Worm (Caenorhabditis elegans) whole organism, late embryonic: ENCODE measurements around the gene K07F5.8.

Experiments used
- C08G9.2 ChIP-seq: sonication (generic microtip); optimal IDR thresholded peaks from 2 replicates; lab custom pipeline; 2016; ENCODE audit warnings: mild to moderate bottlenecking, missing genetic modification characterization, moderate library complexity, missing compliant biosample characterization
- ahr-1 ChIP-seq: sonication (generic microtip); optimal IDR thresholded peaks from 2 replicates; lab custom pipeline; 2016; ENCODE audit warnings: missing genetic modification characterization, missing compliant biosample characterization
- ceh-22 ChIP-seq: sonication (generic microtip); optimal IDR thresholded peaks from 2 replicates; lab custom pipeline; 2017; ENCODE audit warnings: missing biosample characterization, missing genetic modification characterization
- ceh-24 ChIP-seq: sonication (generic microtip); optimal IDR thresholded peaks from 2 replicates; lab custom pipeline; 2016; ENCODE audit warnings: mild to moderate bottlenecking, missing genetic modification characterization, missing compliant biosample characterization
- ceh-30 ChIP-seq: fragments of 150-350 bp; optimal IDR thresholded peaks from 2 replicates; lab custom pipeline; 2014; ENCODE audit warnings: missing biosample characterization, missing genetic modification characterization
- ceh-31 ChIP-seq: sonication (generic microtip); optimal IDR thresholded peaks from 2 replicates; lab custom pipeline; 2016; ENCODE audit warnings: missing genetic modification characterization, missing compliant biosample characterization
- ceh-45 ChIP-seq: fragments of 200-800 bp; sonication (Bioruptor generic); IDR thresholded peaks from 2 replicates; pipeline ENCODE4 v1.3.6; 2022; ENCODE audit warnings: missing genetic modification reagents, missing genetic modification characterization, missing compliant biosample characterization
- ceh-48 ChIP-seq: sonication (generic microtip); optimal IDR thresholded peaks from 2 replicates; lab custom pipeline; 2016; ENCODE audit warnings: missing genetic modification characterization, inconsistent platforms, missing compliant biosample characterization
- che-1 ChIP-seq: sonication (generic microtip); optimal IDR thresholded peaks from 2 replicates; lab custom pipeline; 2016; ENCODE audit warnings: mild to moderate bottlenecking, missing genetic modification characterization, missing compliant biosample characterization
- dmd-4 ChIP-seq: sonication (generic microtip); optimal IDR thresholded peaks from 2 replicates; lab custom pipeline; 2016; ENCODE audit warnings: borderline replicate concordance, missing genetic modification characterization, missing compliant biosample characterization
- elt-2 ChIP-seq: sonication (generic microtip); optimal IDR thresholded peaks from 2 replicates; lab custom pipeline; 2016; ENCODE audit warnings: missing genetic modification reagents, missing genetic modification characterization, missing compliant biosample characterization
- ets-4 ChIP-seq: sonication (generic microtip); optimal IDR thresholded peaks from 2 replicates; lab custom pipeline; 2016; ENCODE audit warnings: missing genetic modification characterization, missing compliant biosample characterization
- fkh-6 ChIP-seq: sonication (generic microtip); optimal IDR thresholded peaks from 2 replicates; lab custom pipeline; 2016; ENCODE audit warnings: missing genetic modification characterization, missing compliant biosample characterization
- gmeb-2 ChIP-seq: sonication (generic microtip); optimal IDR thresholded peaks from 2 replicates; lab custom pipeline; 2016; ENCODE audit warnings: missing genetic modification characterization, inconsistent platforms, missing compliant biosample characterization
- hlh-15 ChIP-seq: sonication (generic microtip); optimal IDR thresholded peaks from 2 replicates; lab custom pipeline; 2016; ENCODE audit warnings: missing genetic modification characterization, missing compliant biosample characterization
- hlh-30 ChIP-seq: sonication (generic microtip); optimal IDR thresholded peaks from 2 replicates; lab custom pipeline; 2017; ENCODE audit warnings: antibody characterized with exemption, missing genetic modification characterization, missing compliant biosample characterization; ENCODE audit not compliant: insufficient read depth
- lim-6 ChIP-seq: sonication (generic microtip); optimal IDR thresholded peaks from 2 replicates; lab custom pipeline; 2016; ENCODE audit warnings: missing genetic modification characterization, missing compliant biosample characterization
- madf-2 ChIP-seq: sonication (generic microtip); optimal IDR thresholded peaks from 2 replicates; lab custom pipeline; 2017; ENCODE audit warnings: missing genetic modification characterization, missing compliant biosample characterization
- nhr-11 ChIP-seq: fragments of 150-350 bp; optimal IDR thresholded peaks from 2 replicates; lab custom pipeline; 2014; ENCODE audit warnings: missing biosample characterization, missing genetic modification characterization
- nhr-232 ChIP-seq: sonication (generic microtip); optimal IDR thresholded peaks from 2 replicates; lab custom pipeline; 2016; ENCODE audit warnings: missing genetic modification characterization, missing compliant biosample characterization
- npax-4 ChIP-seq: sonication (generic microtip); optimal IDR thresholded peaks from 2 replicates; lab custom pipeline; 2016; ENCODE audit warnings: missing genetic modification characterization, missing compliant biosample characterization
- odd-2 ChIP-seq: sonication (generic microtip); optimal IDR thresholded peaks from 2 replicates; lab custom pipeline; 2017; ENCODE audit warnings: antibody characterized with exemption, mild to moderate bottlenecking, missing genetic modification characterization, missing compliant biosample characterization
- pag-3 ChIP-seq: sonication (generic microtip); optimal IDR thresholded peaks from 2 replicates; lab custom pipeline; 2016; ENCODE audit warnings: missing compliant biosample characterization, missing genetic modification characterization, borderline replicate concordance
- pat-9 ChIP-seq: fragments of 200-800 bp; sonication (Bioruptor generic); optimal IDR thresholded peaks from 2 replicates; lab custom pipeline; 2018; ENCODE audit warnings: mild to moderate bottlenecking, missing genetic modification characterization, moderate library complexity, missing compliant biosample characterization
- pax-1 ChIP-seq: fragments of 150-350 bp; optimal IDR thresholded peaks from 2 replicates; lab custom pipeline; 2014; ENCODE audit warnings: missing biosample characterization, missing genetic modification characterization
- pha-4 ChIP-seq: fragments of 150-350 bp; optimal IDR thresholded peaks from 2 replicates; lab custom pipeline; 2018; ENCODE audit warnings: missing biosample characterization, missing genetic modification reagents, missing genetic modification characterization
- pros-1 ChIP-seq: fragments of 150-350 bp; optimal IDR thresholded peaks from 2 replicates; lab custom pipeline; 2014; ENCODE audit warnings: missing biosample characterization, missing genetic modification reagents, missing genetic modification characterization
- sox-2 ChIP-seq: fragments of 200-800 bp; sonication (Bioruptor generic); IDR thresholded peaks from 2 replicates; pipeline ENCODE4 v1.3.6; 2022; ENCODE audit warnings: missing genetic modification reagents, missing genetic modification characterization, missing compliant biosample characterization
- sox-4 ChIP-seq: sonication (generic microtip); optimal IDR thresholded peaks from 2 replicates; lab custom pipeline; 2017; ENCODE audit warnings: mild to moderate bottlenecking, missing genetic modification characterization, inconsistent platforms, missing compliant biosample characterization
- syd-9 ChIP-seq: sonication (generic microtip); optimal IDR thresholded peaks from 2 replicates; lab custom pipeline; 2016; ENCODE audit warnings: mild to moderate bottlenecking, missing genetic modification characterization, moderate library complexity, missing compliant biosample characterization
- tbx-7 ChIP-seq: sonication (generic microtip); optimal IDR thresholded peaks from 2 replicates; lab custom pipeline; 2016; ENCODE audit warnings: missing genotype, missing genetic modification characterization, missing compliant biosample characterization
- unc-3 ChIP-seq, 2 experiments: fragments of 200-800 bp in 1 of 2; sonication (Bioruptor generic) in 1 of 2; sonication (generic microtip) in 1 of 2; conservative IDR thresholded peaks in 1 of 2; optimal IDR thresholded peaks in 1 of 2; 2 replicates each; pipeline versions ENCODE4 v1.3.6 to Lab custom; 2016 to 2022; ENCODE audit warnings: missing compliant biosample characterization in 2 of 2, missing genetic modification characterization in 2 of 2, missing genetic modification reagents in 1 of 2
- unc-42 ChIP-seq: sonication (generic microtip); optimal IDR thresholded peaks from 2 replicates; lab custom pipeline; 2016; ENCODE audit warnings: missing genotype, missing genetic modification characterization, missing compliant biosample characterization
- unc-86 ChIP-seq: sonication (generic microtip); optimal IDR thresholded peaks from 2 replicates; lab custom pipeline; 2016; ENCODE audit warnings: missing genetic modification characterization, missing compliant biosample characterization
- ztf-16 ChIP-seq: sonication (generic microtip); optimal IDR thresholded peaks from 2 replicates; lab custom pipeline; 2017; ENCODE audit warnings: missing genetic modification characterization, missing compliant biosample characterization

Gene K07F5.8

DNA sequence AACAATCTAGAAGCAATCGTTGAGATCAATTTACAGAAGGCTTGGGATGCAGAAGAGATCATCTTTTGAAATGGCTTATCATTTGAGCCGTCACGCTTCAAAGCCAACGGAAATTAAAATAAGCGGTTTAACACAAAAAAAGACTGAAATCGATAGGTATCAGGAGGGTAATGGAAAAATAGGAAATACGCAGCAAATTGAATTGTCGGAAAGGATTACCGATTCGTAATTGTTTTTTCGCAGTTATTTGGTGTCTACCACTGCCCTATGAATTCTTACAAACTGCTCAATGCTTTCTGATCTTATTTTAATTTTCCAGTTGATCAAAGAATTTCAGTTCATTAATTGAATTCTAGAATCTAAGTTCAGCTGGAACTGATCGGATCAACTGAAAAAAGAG is 38.0 kb downstream of the K07F5.8 start:
- no peak for TF ChIP-seq lim-6 (tag; lab: Kevin White, UChicago)
- TF ChIP-seq odd-2 (tag; lab: Kevin White, UChicago), result no peak
- no peak for TF ChIP-seq pha-4
- TF ChIP-seq gmeb-2 (tag; lab: Kevin White, UChicago), result no peak
- TF ChIP-seq fkh-6 (tag; lab: Kevin White, UChicago), result no peak
- no peak for TF ChIP-seq C08G9.2 (tag; lab: Kevin White, UChicago)
- TF ChIP-seq sox-4, result no peak
- TF ChIP-seq, all 69 proteins: peak for 0

ce11 chrIV:9810633-9811032 is 38.9 kb downstream of the K07F5.8 start, which contains the start of gene dct-15:
dct-15 (minus strand) TSS chrIV:9810733.
- TF ChIP-seq ceh-45 (GFP tag; lab: Robert Waterston, UW) (no peak), hlh-15 (tag; lab: Kevin White, UChicago) (no peak), ceh-30 (tag; lab: Kevin White, UChicago) (no peak), unc-86 (tag; lab: Kevin White, UChicago) (no peak), ets-4 (tag; lab: Kevin White, UChicago) (no peak)

DNA sequence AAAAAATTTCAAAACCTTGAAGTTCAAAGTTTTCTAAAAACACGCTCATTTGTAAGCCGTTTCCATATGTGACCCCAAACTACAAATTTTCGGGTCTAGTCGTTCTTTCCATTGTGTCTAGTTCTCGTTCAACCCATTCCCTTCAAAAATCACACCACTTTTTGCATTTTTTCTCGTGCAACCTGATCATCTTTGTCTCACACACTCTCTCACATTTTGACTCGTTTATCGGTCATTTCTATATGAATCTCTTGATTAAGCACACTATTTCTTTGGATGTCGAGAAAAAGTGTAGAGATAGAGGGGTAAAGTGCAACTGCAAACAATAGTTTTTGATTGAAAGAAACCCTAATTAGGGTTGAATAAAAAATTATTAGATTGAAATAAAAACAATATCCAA is 46.0 kb downstream of the K07F5.8 start:
- TF ChIP-seq unc-42 (tag; lab: Kevin White, UChicago), result peak; percentile 6
- no peak for TF ChIP-seq syd-9
- TF ChIP-seq, all 69 proteins: peak for 1

ce11 chrIV:9802711-9803110 is 46.8 kb downstream of the K07F5.8 start, which contains the start of gene fat-3:
fat-3 (plus strand) TSS chrIV:9803023.
- no peak for TF ChIP-seq tbx-7 (tag; lab: Kevin White, UChicago)
- no peak for TF ChIP-seq gmeb-2 (tag; lab: Kevin White, UChicago)
- TF ChIP-seq ceh-48, result no peak
- TF ChIP-seq dmd-4, result no peak
- no peak for TF ChIP-seq ahr-1 (tag; lab: Kevin White, UChicago)
- TF ChIP-seq hlh-30 (tag; lab: Kevin White, UChicago), result no peak
- no peak for TF ChIP-seq hlh-15 (tag; lab: Kevin White, UChicago)
- TF ChIP-seq madf-2, result no peak
- TF ChIP-seq che-1 (tag; lab: Kevin White, UChicago), result no peak

DNA sequence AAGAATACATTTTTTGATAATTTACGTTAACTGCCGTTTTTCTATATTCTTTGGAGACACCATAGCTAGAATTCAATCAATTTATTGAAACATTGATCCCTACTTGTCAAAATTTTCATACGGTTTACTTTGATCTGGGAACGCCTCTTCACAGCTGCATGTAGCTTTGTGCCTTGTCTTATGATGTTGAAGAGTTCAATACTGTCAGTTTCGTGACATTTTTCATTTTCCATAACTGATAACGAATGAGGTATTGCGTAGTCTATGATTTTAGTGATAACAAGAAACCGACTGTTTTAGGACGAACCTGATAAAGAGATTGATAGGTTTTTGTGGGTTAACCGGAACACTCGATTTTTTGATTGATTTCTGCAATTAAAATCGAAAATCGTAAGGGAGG is 48.1 kb downstream of the K07F5.8 start:
- no peak for TF ChIP-seq pat-9 (tag; lab: Kevin White, UChicago)
- TF ChIP-seq pag-3, result no peak
- TF ChIP-seq ceh-31 (tag; lab: Kevin White, UChicago), result no peak
- no peak for TF ChIP-seq syd-9
- TF ChIP-seq npax-4 (tag; lab: Kevin White, UChicago), result no peak
- TF ChIP-seq nhr-11 (tag; lab: Kevin White, UChicago), result no peak
- no peak for TF ChIP-seq madf-2
- peak; percentile 94 for TF ChIP-seq elt-2 (tag; lab: Kevin White, UChicago)
- TF ChIP-seq ceh-45 (GFP tag; lab: Robert Waterston, UW), result no peak

ce11 chrIV:9799664-9800063 is 49.9 kb downstream of the K07F5.8 start:
- TF ChIP-seq ceh-22 (tag; lab: Kevin White, UChicago), result no peak

DNA sequence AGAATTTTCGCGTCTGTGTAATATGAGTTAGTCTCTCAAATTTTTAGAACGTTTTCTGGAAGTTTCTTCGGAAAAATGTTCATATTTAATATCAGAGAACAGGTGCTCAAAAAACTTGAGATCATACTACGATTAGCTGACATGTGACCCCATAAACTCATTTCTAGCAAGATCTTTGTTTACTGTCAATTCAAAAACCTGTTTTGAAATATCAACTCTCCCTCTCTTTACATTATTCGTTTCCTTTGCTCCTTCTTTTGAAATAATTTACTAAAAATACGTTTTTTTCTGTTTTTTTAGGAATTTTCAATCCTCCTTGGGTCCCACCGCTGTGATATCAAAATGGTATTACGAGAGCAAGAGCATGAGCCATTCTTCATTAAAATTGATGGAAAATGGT is 50.4 kb downstream of the K07F5.8 start, which contains the start of gene fat-4:
Gene fat-4, plus strand, starts transcription at position 301 of the 400 bp plus-strand sequence.
- no peak for TF ChIP-seq unc-3 (GFP tag; conservative IDR thresholded peaks at IDR 0.05; lab: Robert Waterston, UW)
- no peak for TF ChIP-seq unc-3 (tag; optimal IDR thresholded peaks at IDR 0.05; lab: Kevin White, UChicago)
- TF ChIP-seq unc-86 (tag; lab: Kevin White, UChicago), result no peak
- TF ChIP-seq ceh-24 (tag; lab: Kevin White, UChicago), result no peak
- no peak for TF ChIP-seq pax-1
- TF ChIP-seq odd-2 (tag; lab: Kevin White, UChicago), result no peak
- no peak for TF ChIP-seq tbx-7 (tag; lab: Kevin White, UChicago)
- TF ChIP-seq ceh-30 (tag; lab: Kevin White, UChicago), result no peak
- no peak for TF ChIP-seq lim-6 (tag; lab: Kevin White, UChicago)
- no peak for TF ChIP-seq nhr-232 (tag; lab: Kevin White, UChicago)
- TF ChIP-seq gmeb-2 (tag; lab: Kevin White, UChicago), result no peak
- TF ChIP-seq ztf-16, result no peak
- TF ChIP-seq pag-3, result no peak
- TF ChIP-seq nhr-11 (tag; lab: Kevin White, UChicago), result no peak
- no peak for TF ChIP-seq pros-1 (tag; lab: Kevin White, UChicago)
- no peak for TF ChIP-seq sox-2 (GFP tag; lab: Robert Waterston, UW)
- no peak for TF ChIP-seq elt-2 (tag; lab: Kevin White, UChicago)
